Worm (Caenorhabditis elegans) whole organism, L4 larva: ENCODE data around the gene sma-5.

ENCODE experiments used
- Y5F2A.4 ChIP-seq: fragments of 200-800 bp; sonication (Bioruptor generic); optimal IDR thresholded peaks from 2 replicates; lab custom pipeline; 2018; ENCODE audit warnings: mild to moderate bottlenecking, missing genetic modification characterization, missing compliant biosample characterization
- aly-2 ChIP-seq: sonication (generic microtip); optimal IDR thresholded peaks from 2 replicates; lab custom pipeline; 2018; ENCODE audit warnings: missing biosample characterization, missing genetic modification characterization
- ama-1 ChIP-seq: fragments of 150-350 bp; optimal IDR thresholded peaks from 2 replicates; lab custom pipeline; 2014; ENCODE audit warnings: inconsistent platforms, mixed read lengths
- dve-1 ChIP-seq: sonication (generic microtip); optimal IDR thresholded peaks from 2 replicates; lab custom pipeline; 2017; ENCODE audit warnings: antibody characterized with exemption, mild to moderate bottlenecking, missing genetic modification characterization, missing compliant biosample characterization; ENCODE audit not compliant: insufficient read depth
- lin-29 ChIP-seq: fragments of 200-800 bp; sonication (Bioruptor generic); IDR thresholded peaks from 2 replicates; pipeline ENCODE4 v1.3.6; 2022; ENCODE audit warnings: missing genetic modification reagents, missing genetic modification characterization, missing compliant biosample characterization
- mep-1 ChIP-seq: fragments of 150-350 bp; sonication (generic microtip); optimal IDR thresholded peaks from 3 replicates; lab custom pipeline; 2014; ENCODE audit warnings: missing biosample characterization, missing genetic modification characterization
- tra-1 ChIP-seq: fragments of 200-800 bp; sonication (Bioruptor generic); IDR thresholded peaks from 2 replicates; pipeline ENCODE4 v1.3.6; 2022; ENCODE audit warnings: missing genetic modification reagents, missing genetic modification characterization, missing compliant biosample characterization
- unc-62 ChIP-seq, 3 experiments: fragments of 150-350 bp in 1 of 3; sonication (generic microtip); optimal IDR thresholded peaks in 2 of 3; peaks in 1 of 3; 1 replicate in 1 of 3; 2 replicates in 2 of 3; lab custom pipeline; 2014 to 2017; ENCODE audit warnings: missing biosample characterization in 3 of 3, missing genetic modification characterization in 3 of 3, missing genetic modification reagents in 3 of 3, missing genotype in 1 of 3

DNA sequence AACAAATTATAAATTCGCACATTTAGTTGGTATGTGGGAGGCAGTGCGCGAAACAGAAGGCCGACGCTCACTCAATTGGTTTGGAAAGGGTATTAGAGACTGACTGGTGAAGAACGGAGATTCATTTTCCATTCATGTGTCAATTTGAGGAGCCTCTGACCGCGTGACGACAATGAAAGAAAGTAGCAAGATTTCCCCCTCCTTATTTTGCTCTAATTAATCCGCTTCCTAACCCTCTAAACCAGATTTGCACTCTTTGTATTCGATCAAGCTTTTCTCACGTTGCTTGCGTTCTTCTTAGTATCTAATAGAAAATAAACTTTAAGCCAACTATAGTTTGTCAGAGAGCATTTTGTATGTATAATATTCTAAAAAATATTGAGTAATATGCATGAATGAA lies 30.8 kb upstream of the sma-5 start:
- TF ChIP-seq ama-1 (lab: Kevin White, UChicago): no peak
- TF ChIP-seq unc-62 (GFP tag; optimal IDR thresholded peaks at IDR 0.05 in 1 of 2; lab: Kevin White, UChicago): no peak
- TF ChIP-seq unc-62 (tag; optimal IDR thresholded peaks at IDR 0.05; lab: Kevin White, UChicago): no peak
- no peak for TF ChIP-seq Y5F2A.4 (GFP tag; lab: Kevin White, UChicago)
- no peak for TF ChIP-seq aly-2
- no peak for TF ChIP-seq lin-29
- TF ChIP-seq mep-1 (tag; lab: Kevin White, UChicago): no peak
- no peak for TF ChIP-seq dve-1 (tag; lab: Kevin White, UChicago)
- no peak for TF ChIP-seq tra-1 (GFP tag; lab: Robert Waterston, UW)
